Fruit fly (Drosophila melanogaster) whole organism, embryonic: ENCODE data around the gene CG2540.

ENCODE experiments used
- CG3838 ChIP-seq: fragments of 200-800 bp; sonication (Bioruptor generic); optimal IDR thresholded peaks from 3 replicates; lab custom pipeline; 2016; ENCODE audit warnings: missing biosample characterization, missing genetic modification characterization
- NFAT ChIP-seq: fragments of 200-800 bp; sonication (Bioruptor generic); IDR thresholded peaks from 2 replicates; pipeline ENCODE4 v1.3.6; 2022; ENCODE audit warnings: missing biosample characterization, missing genetic modification characterization
- fru ChIP-seq: fragments of >200 bp; optimal IDR thresholded peaks from 2 replicates; lab custom pipeline; 2017

dm6 chrX:12632157-12632422 is 2.4 kb downstream of the CG2540 start:
- TF ChIP-seq NFAT: no peak
- no peak for TF ChIP-seq fru
- TF ChIP-seq CG3838 (GFP tag; lab: Kevin White, UChicago): no peak
